Fruit fly (Drosophila melanogaster) whole organism, prepupa: ENCODE measurements around the gene CG16813.

Source experiments
- Blimp-1 ChIP-seq: fragments of 200-800 bp; sonication (Bioruptor generic); optimal IDR thresholded peaks from 3 replicates; lab custom pipeline; 2017; ENCODE audit warnings: missing biosample characterization, missing genetic modification characterization, mild to moderate bottlenecking, moderate library complexity, missing genetic modification reagents
- CG11762 ChIP-seq: fragments of 200-800 bp; sonication (Bioruptor generic); optimal IDR thresholded peaks from 3 replicates; lab custom pipeline; 2016; ENCODE audit warnings: missing biosample characterization, missing genetic modification characterization; ENCODE audit not compliant: insufficient read depth
- CG34406 ChIP-seq: fragments of 200-800 bp; sonication (Bioruptor generic); optimal IDR thresholded peaks from 3 replicates; lab custom pipeline; 2016; ENCODE audit warnings: missing biosample characterization, missing genetic modification characterization
- CG6163 ChIP-seq: fragments of 200-800 bp; sonication (Bioruptor generic); IDR thresholded peaks from 3 replicates; pipeline ENCODE4 v1.3.6; 2022; ENCODE audit warnings: missing biosample characterization, missing genetic modification characterization
- Smox ChIP-seq: fragments of 200-800 bp; sonication (Bioruptor generic); optimal IDR thresholded peaks from 3 replicates; lab custom pipeline; 2016; ENCODE audit warnings: missing biosample characterization, missing genetic modification characterization

DNA sequence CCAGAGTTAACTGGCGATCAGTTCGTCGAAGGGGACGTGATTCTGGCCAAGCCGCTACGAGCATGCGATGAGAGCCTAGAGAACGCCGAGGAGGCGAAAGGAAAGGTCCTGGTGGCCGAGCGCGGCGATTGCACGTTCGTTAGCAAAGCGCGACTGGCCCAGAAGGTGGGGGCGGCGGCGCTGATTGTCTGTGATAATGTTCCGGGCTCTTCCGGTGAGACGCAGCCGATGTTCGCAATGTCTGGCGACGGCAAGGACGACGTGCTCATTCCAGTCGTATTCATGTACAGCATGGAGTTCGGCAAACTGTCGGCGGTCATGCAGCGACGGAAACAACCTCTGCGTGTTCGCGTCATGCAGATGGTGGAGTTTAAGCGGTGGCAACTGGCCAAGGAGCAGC is 31.5 kb upstream of the CG16813 start:
- TF ChIP-seq CG6163 (no peak), Blimp-1 (GFP tag; lab: Kevin White, UChicago) (no peak), Smox (no peak), CG34406 (GFP tag; lab: Kevin White, UChicago) (no peak), CG11762 (GFP tag; lab: Kevin White, UChicago) (no peak)
